Worm (Caenorhabditis elegans) whole organism, early embryonic: ENCODE data around the gene clec-228.

Source experiments
- F13C5.2 ChIP-seq: sonication (generic microtip); optimal IDR thresholded peaks from 2 replicates; lab custom pipeline; 2017; ENCODE audit warnings: mild to moderate bottlenecking, missing genetic modification characterization, inconsistent platforms, missing compliant biosample characterization
- ama-1 ChIP-seq: fragments of 150-350 bp; optimal IDR thresholded peaks from 2 replicates; lab custom pipeline; 2014
- hmg-4 ChIP-seq: fragments of 200-800 bp; sonication (Bioruptor generic); optimal IDR thresholded peaks from 2 replicates; lab custom pipeline; 2018; ENCODE audit warnings: mild to moderate bottlenecking, missing genetic modification characterization, missing compliant biosample characterization
- scrt-1 ChIP-seq: fragments of 200-800 bp; sonication (Bioruptor generic); IDR thresholded peaks from 2 replicates; pipeline ENCODE4 v1.3.6; 2022; ENCODE audit warnings: missing genetic modification characterization, missing compliant biosample characterization
- sea-1 ChIP-seq: fragments of 200-800 bp; sonication (Bioruptor generic); conservative IDR thresholded peaks from 2 replicates; pipeline ENCODE4 v1.3.6; 2022; ENCODE audit warnings: missing genetic modification characterization, missing compliant biosample characterization

DNA sequence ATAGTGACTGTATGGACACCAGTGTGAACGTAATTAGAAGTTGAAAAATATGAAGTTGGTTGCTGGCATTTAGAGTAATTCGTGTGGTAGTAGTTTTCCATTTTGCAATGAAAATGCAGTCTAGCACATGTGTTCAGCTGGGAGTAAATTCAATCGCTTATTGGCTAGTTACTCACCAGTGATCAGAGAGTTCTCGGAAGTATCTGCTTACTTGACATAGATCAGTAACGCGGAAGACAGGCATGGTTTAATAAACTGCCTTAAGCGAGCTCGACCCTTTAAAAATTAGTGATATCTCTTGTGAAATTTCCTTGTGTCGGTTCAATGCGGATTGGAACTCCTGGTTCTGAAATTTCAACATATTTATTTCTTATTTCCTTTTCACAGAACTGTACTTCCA, 37.0 kb upstream of the clec-228 start, which contains the start of gene srh-52:
- TF ChIP-seq F13C5.2 (tag; lab: Kevin White, UChicago) = no peak
- no peak for TF ChIP-seq sea-1 (GFP tag; lab: Robert Waterston, UW)
- no peak for TF ChIP-seq scrt-1 (GFP tag; lab: Robert Waterston, UW)
- no peak for TF ChIP-seq ama-1 (lab: Kevin White, UChicago)
- no peak for TF ChIP-seq hmg-4
